Fruit fly (Drosophila melanogaster): Measurements from ENCODE around the gene Papst2.
A peak's percentile ranks its signal among the peaks of the same experiment; 100 is the strongest.

Papst2 gene

DNA sequence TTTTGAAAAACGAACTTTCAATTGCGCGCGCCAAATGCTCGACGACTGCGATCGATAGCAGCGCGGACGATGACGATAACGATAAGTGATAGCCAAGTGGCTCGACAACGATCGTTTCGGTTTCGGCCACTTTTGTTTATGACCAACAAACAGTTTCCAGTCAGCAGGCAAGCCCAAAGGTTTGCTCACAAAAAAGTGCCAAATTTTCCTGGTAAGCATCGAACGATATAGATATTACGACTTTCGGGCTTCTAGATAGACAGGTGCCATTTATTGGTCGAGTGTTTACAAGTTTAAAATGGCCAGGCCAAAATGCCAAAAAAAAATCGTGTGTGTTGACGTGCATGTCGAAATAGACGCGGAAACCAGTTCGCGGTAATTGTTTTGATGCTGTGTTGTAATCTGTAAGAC is 12.9 kb downstream of the Papst2 start, which contains the start of gene CG7724 (continued):
- no peak for TF ChIP-seq Stat92E (GFP tag; optimal IDR thresholded peaks at IDR 0.05)
- TF ChIP-seq CG9215 (GFP tag; IDR thresholded peaks at IDR 0.05) = no peak
- peak; percentile 4 for TF ChIP-seq dmrt99B (tag; optimal IDR thresholded peaks at IDR 0.05)
- peak; percentile 94 for TF ChIP-seq tna (GFP tag; IDR thresholded peaks at IDR 0.05; ENCODE audit: partially characterized antibody)
- TF ChIP-seq abd-A (tag; optimal IDR thresholded peaks at IDR 0.05) = peak; percentile 52
- TF ChIP-seq br (optimal IDR thresholded peaks at IDR 0.05) = no peak
- peak; percentile 4 for TF ChIP-seq grau (tag; optimal IDR thresholded peaks at IDR 0.05)
- no peak for TF ChIP-seq Usf (GFP tag; optimal IDR thresholded peaks at IDR 0.05)
- no peak for TF ChIP-seq yki (optimal IDR thresholded peaks at IDR 0.05)
- peak; percentile 43 for TF ChIP-seq inv (GFP tag; IDR thresholded peaks at IDR 0.05; ENCODE audit: partially characterized antibody)
- peak; percentile 1 for TF ChIP-seq CG5180 (GFP tag; optimal IDR thresholded peaks at IDR 0.05)
- no peak for TF ChIP-seq Awh (GFP tag; IDR thresholded peaks at IDR 0.05)
- peak; percentile 38; the same call in 1 of the 2 replicates for TF ChIP-seq Atf6 (GFP tag; IDR thresholded peaks at IDR 0.05)
- no peak for TF ChIP-seq CG7745 (tag; optimal IDR thresholded peaks at IDR 0.05)
- peak in 1 of 2 experiments; percentile 22 for TF ChIP-seq Pdp1 (GFP tag; optimal IDR thresholded peaks at IDR 0.05)
- no peak for TF ChIP-seq luna (GFP tag; optimal IDR thresholded peaks at IDR 0.05)
- peak; percentile 88 for TF ChIP-seq CG14860 (GFP tag; IDR thresholded peaks at IDR 0.05; ENCODE audit: partially characterized antibody)
- no peak for TF ChIP-seq danr (GFP tag; IDR thresholded peaks at IDR 0.05)
- TF ChIP-seq Dad (GFP tag; optimal IDR thresholded peaks at IDR 0.05) = no peak
- TF ChIP-seq CG8478 (optimal IDR thresholded peaks at IDR 0.05) = no peak
- TF ChIP-seq gsb-n (tag; optimal IDR thresholded peaks at IDR 0.05) = no peak
- no peak for TF ChIP-seq Dip2 (GFP tag; IDR thresholded peaks at IDR 0.05)
- no peak; the same call in 1 of the 2 replicates for TF ChIP-seq Adf1 (GFP tag; IDR thresholded peaks at IDR 0.05)
- peak; percentile 90 for TF ChIP-seq zen2 (GFP tag; IDR thresholded peaks at IDR 0.05; ENCODE audit: partially characterized antibody)
- TF ChIP-seq Fer2 (tag; optimal IDR thresholded peaks at IDR 0.05) = no peak
- TF ChIP-seq vnd (GFP tag; IDR thresholded peaks at IDR 0.05; ENCODE audit: partially characterized antibody) = peak; percentile 80; the same call in 2 of the 3 replicates
- TF ChIP-seq Dek (tag; optimal IDR thresholded peaks at IDR 0.05) = no peak
- no peak for TF ChIP-seq Xbp1 (GFP tag; optimal IDR thresholded peaks at IDR 0.05)
- no peak for TF ChIP-seq ab (GFP tag; optimal IDR thresholded peaks at IDR 0.05)
- TF ChIP-seq Ssrp (tag; optimal IDR thresholded peaks at IDR 0.05) = no peak
- TF ChIP-seq D (optimal IDR thresholded peaks at IDR 0.05) = no peak
- no peak for TF ChIP-seq D (GFP tag; optimal IDR thresholded peaks at IDR 0.05)
- no peak for TF ChIP-seq Antp (GFP tag; optimal IDR thresholded peaks at IDR 0.05)

DNA sequence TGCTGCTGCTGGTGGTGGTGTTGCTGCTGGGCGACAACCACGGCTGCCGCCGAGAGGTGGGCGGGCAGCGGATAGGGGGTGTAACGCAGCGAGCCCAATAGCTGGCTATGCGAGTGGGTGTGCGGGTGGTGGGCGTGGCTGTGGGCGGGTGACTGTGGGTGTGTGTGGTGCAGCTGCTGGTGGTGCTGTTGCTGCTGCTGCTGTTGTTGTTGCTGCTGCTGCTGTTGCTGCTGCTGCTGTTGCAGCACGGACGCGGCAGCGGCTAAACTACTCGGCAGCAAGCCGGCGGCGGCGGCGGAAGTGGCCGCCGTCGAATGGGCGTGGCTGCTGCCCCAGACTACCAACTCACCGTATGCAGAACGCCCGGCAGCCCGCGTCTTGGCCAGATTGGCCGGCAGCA is 34.7 kb downstream of the Papst2 start:
- TF ChIP-seq MBD-R2 (GFP tag; IDR thresholded peaks at IDR 0.05) (no peak), crc (GFP tag; optimal IDR thresholded peaks at IDR 0.05) (no peak), tin (GFP tag; optimal IDR thresholded peaks at IDR 0.05) (no peak), Gsc (GFP tag; IDR thresholded peaks at IDR 0.05) (peak; percentile 18; the same call in 1 of the 2 replicates), CG8924 (tag; optimal IDR thresholded peaks at IDR 0.05) (no peak), gsb (GFP tag; IDR thresholded peaks at IDR 0.05) (no peak), Doc3 (GFP tag; IDR thresholded peaks at IDR 0.05; ENCODE audit: partially characterized antibody) (no peak), CG14860 (GFP tag; IDR thresholded peaks at IDR 0.05; ENCODE audit: partially characterized antibody) (no peak), CG7839 (tag; optimal IDR thresholded peaks at IDR 0.05) (no peak), CG11456 (GFP tag; IDR thresholded peaks at IDR 0.05) (0 out of 3 replicates have a peak, but pooled peaks have one; percentile 21), nmo (GFP tag; optimal IDR thresholded peaks at IDR 0.05) (no peak)

All from whole organism, embryonic.